Worm (Caenorhabditis elegans) whole organism, late embryonic: ENCODE measurements around the gene msrp-7.

ENCODE experiments used
- F13H6.1 ChIP-seq: sonication (generic microtip); optimal IDR thresholded peaks from 2 replicates; lab custom pipeline; 2016; ENCODE audit warnings: missing genetic modification characterization, missing compliant biosample characterization
- K02D7.2 ChIP-seq: sonication (generic microtip); optimal IDR thresholded peaks from 2 replicates; lab custom pipeline; 2017; ENCODE audit warnings: mild to moderate bottlenecking, missing genetic modification characterization, missing compliant biosample characterization
- K09A11.1 ChIP-seq: sonication (generic microtip); optimal IDR thresholded peaks from 2 replicates; lab custom pipeline; 2017; ENCODE audit warnings: antibody characterized with exemption, mild to moderate bottlenecking, missing genetic modification characterization, missing compliant biosample characterization; ENCODE audit not compliant: insufficient read depth
- T23F11.4 ChIP-seq: fragments of 200-800 bp; sonication (Bioruptor generic); optimal IDR thresholded peaks from 2 replicates; lab custom pipeline; 2018; ENCODE audit warnings: mild to moderate bottlenecking, missing genetic modification characterization, missing compliant biosample characterization
- ahr-1 ChIP-seq: sonication (generic microtip); optimal IDR thresholded peaks from 2 replicates; lab custom pipeline; 2016; ENCODE audit warnings: missing genetic modification characterization, missing compliant biosample characterization
- ama-1 ChIP-seq: fragments of 150-350 bp; optimal IDR thresholded peaks from 2 replicates; lab custom pipeline; 2014
- ceh-22 ChIP-seq: sonication (generic microtip); optimal IDR thresholded peaks from 2 replicates; lab custom pipeline; 2017; ENCODE audit warnings: missing biosample characterization, missing genetic modification characterization
- ceh-24 ChIP-seq: sonication (generic microtip); optimal IDR thresholded peaks from 2 replicates; lab custom pipeline; 2016; ENCODE audit warnings: mild to moderate bottlenecking, missing genetic modification characterization, missing compliant biosample characterization
- ceh-30 ChIP-seq: fragments of 150-350 bp; optimal IDR thresholded peaks from 2 replicates; lab custom pipeline; 2014; ENCODE audit warnings: missing biosample characterization, missing genetic modification characterization
- ceh-48 ChIP-seq: sonication (generic microtip); optimal IDR thresholded peaks from 2 replicates; lab custom pipeline; 2016; ENCODE audit warnings: missing genetic modification characterization, inconsistent platforms, missing compliant biosample characterization
- ceh-6 ChIP-seq: fragments of 200-800 bp; sonication (Bioruptor generic); optimal IDR thresholded peaks from 2 replicates; lab custom pipeline; 2018; ENCODE audit warnings: mild to moderate bottlenecking, missing genetic modification characterization, missing compliant biosample characterization
- ceh-9 ChIP-seq: sonication (generic microtip); optimal IDR thresholded peaks from 2 replicates; lab custom pipeline; 2016; ENCODE audit warnings: mild to moderate bottlenecking, missing genetic modification characterization, inconsistent platforms, missing compliant biosample characterization
- dmd-4 ChIP-seq: sonication (generic microtip); optimal IDR thresholded peaks from 2 replicates; lab custom pipeline; 2016; ENCODE audit warnings: borderline replicate concordance, missing genetic modification characterization, missing compliant biosample characterization
- elt-2 ChIP-seq: sonication (generic microtip); optimal IDR thresholded peaks from 2 replicates; lab custom pipeline; 2016; ENCODE audit warnings: missing genetic modification reagents, missing genetic modification characterization, missing compliant biosample characterization
- ets-4 ChIP-seq: sonication (generic microtip); optimal IDR thresholded peaks from 2 replicates; lab custom pipeline; 2016; ENCODE audit warnings: missing genetic modification characterization, missing compliant biosample characterization
- fkh-10 ChIP-seq: fragments of 150-350 bp; optimal IDR thresholded peaks from 2 replicates; lab custom pipeline; 2014; ENCODE audit warnings: missing biosample characterization, missing genetic modification reagents, missing genetic modification characterization
- fkh-6 ChIP-seq: sonication (generic microtip); optimal IDR thresholded peaks from 2 replicates; lab custom pipeline; 2016; ENCODE audit warnings: missing genetic modification characterization, missing compliant biosample characterization
- hlh-30 ChIP-seq: sonication (generic microtip); optimal IDR thresholded peaks from 2 replicates; lab custom pipeline; 2017; ENCODE audit warnings: antibody characterized with exemption, missing genetic modification characterization, missing compliant biosample characterization; ENCODE audit not compliant: insufficient read depth
- hlh-6 ChIP-seq: sonication (generic microtip); optimal IDR thresholded peaks from 2 replicates; lab custom pipeline; 2016; ENCODE audit warnings: missing genotype, missing genetic modification characterization, missing compliant biosample characterization
- madf-2 ChIP-seq: sonication (generic microtip); optimal IDR thresholded peaks from 2 replicates; lab custom pipeline; 2017; ENCODE audit warnings: missing genetic modification characterization, missing compliant biosample characterization
- nfya-1 ChIP-seq: sonication (generic microtip); optimal IDR thresholded peaks from 2 replicates; lab custom pipeline; 2017; ENCODE audit warnings: missing genetic modification characterization, mild to moderate bottlenecking, missing compliant biosample characterization, antibody characterized with exemption, moderate library complexity
- nhr-11 ChIP-seq: fragments of 150-350 bp; optimal IDR thresholded peaks from 2 replicates; lab custom pipeline; 2014; ENCODE audit warnings: missing biosample characterization, missing genetic modification characterization
- pag-3 ChIP-seq: sonication (generic microtip); optimal IDR thresholded peaks from 2 replicates; lab custom pipeline; 2016; ENCODE audit warnings: missing compliant biosample characterization, missing genetic modification characterization, borderline replicate concordance
- pat-9 ChIP-seq: fragments of 200-800 bp; sonication (Bioruptor generic); optimal IDR thresholded peaks from 2 replicates; lab custom pipeline; 2018; ENCODE audit warnings: mild to moderate bottlenecking, missing genetic modification characterization, moderate library complexity, missing compliant biosample characterization
- pha-4 ChIP-seq: fragments of 150-350 bp; optimal IDR thresholded peaks from 2 replicates; lab custom pipeline; 2018; ENCODE audit warnings: missing biosample characterization, missing genetic modification reagents, missing genetic modification characterization
- rnt-1 ChIP-seq: sonication (generic microtip); optimal IDR thresholded peaks from 2 replicates; lab custom pipeline; 2016; ENCODE audit warnings: missing genetic modification characterization, missing compliant biosample characterization
- sdc-2 ChIP-seq: sonication (generic microtip); optimal IDR thresholded peaks from 2 replicates; lab custom pipeline; 2016; ENCODE audit warnings: missing genotype, missing genetic modification characterization, missing compliant biosample characterization
- sox-2 ChIP-seq: fragments of 200-800 bp; sonication (Bioruptor generic); IDR thresholded peaks from 2 replicates; pipeline ENCODE4 v1.3.6; 2022; ENCODE audit warnings: missing genetic modification reagents, missing genetic modification characterization, missing compliant biosample characterization
- tbx-2 ChIP-seq: sonication (generic microtip); optimal IDR thresholded peaks from 2 replicates; lab custom pipeline; 2016; ENCODE audit warnings: missing genetic modification characterization, missing compliant biosample characterization
- tbx-7 ChIP-seq: sonication (generic microtip); optimal IDR thresholded peaks from 2 replicates; lab custom pipeline; 2016; ENCODE audit warnings: missing genotype, missing genetic modification characterization, missing compliant biosample characterization
- unc-3 ChIP-seq, 2 experiments: fragments of 200-800 bp in 1 of 2; sonication (Bioruptor generic) in 1 of 2; sonication (generic microtip) in 1 of 2; conservative IDR thresholded peaks in 1 of 2; optimal IDR thresholded peaks in 1 of 2; 2 replicates each; pipeline versions ENCODE4 v1.3.6 to Lab custom; 2016 to 2022; ENCODE audit warnings: missing compliant biosample characterization in 2 of 2, missing genetic modification characterization in 2 of 2, missing genetic modification reagents in 1 of 2
- unc-55 ChIP-seq: sonication (generic microtip); optimal IDR thresholded peaks from 2 replicates; lab custom pipeline; 2017; ENCODE audit warnings: missing biosample characterization, missing genetic modification reagents, missing genetic modification characterization
- zip-5 ChIP-seq: sonication (generic microtip); optimal IDR thresholded peaks from 2 replicates; lab custom pipeline; 2016; ENCODE audit warnings: missing genetic modification characterization, missing compliant biosample characterization
- ztf-16 ChIP-seq: sonication (generic microtip); optimal IDR thresholded peaks from 2 replicates; lab custom pipeline; 2017; ENCODE audit warnings: missing genetic modification characterization, missing compliant biosample characterization

msrp-7 gene

ce11 chrII:10787240-10787639 is 23.6 kb upstream of the msrp-7 start, which contains the start of gene tag-209:
Gene tag-209 (plus strand): TSS chrII:10787312.
- TF ChIP-seq nhr-11 (no peak), ets-4 (tag; lab: Kevin White, UChicago) (no peak), K09A11.1 (tag; lab: Kevin White, UChicago) (no peak), nfya-1 (tag; lab: Kevin White, UChicago) (no peak), fkh-6 (tag; lab: Kevin White, UChicago) (no peak), tbx-7 (tag; lab: Kevin White, UChicago) (no peak), ceh-48 (no peak), ztf-16 (no peak), ahr-1 (tag; lab: Kevin White, UChicago) (no peak), ceh-9 (tag; lab: Kevin White, UChicago) (no peak), ceh-22 (no peak), K02D7.2 (tag; lab: Kevin White, UChicago) (no peak), dmd-4 (tag; lab: Kevin White, UChicago) (no peak), pha-4 (tag; lab: Kevin White, UChicago) (no peak), hlh-30 (tag; lab: Kevin White, UChicago) (no peak), ceh-6 (GFP tag; lab: Kevin White, UChicago) (no peak), hlh-6 (no peak)
- TF ChIP-seq, all 69 proteins: peak for 0

- TF ChIP-seq fkh-6 (tag; lab: Kevin White, UChicago) = no peak
- no peak for TF ChIP-seq sox-2 (GFP tag; lab: Robert Waterston, UW)
- no peak for TF ChIP-seq sdc-2 (tag; lab: Kevin White, UChicago)
- no peak for TF ChIP-seq madf-2 (tag; lab: Kevin White, UChicago)
- TF ChIP-seq F13H6.1 (tag; lab: Kevin White, UChicago) = no peak
- TF ChIP-seq rnt-1 (tag; lab: Kevin White, UChicago) = no peak
- TF ChIP-seq fkh-10 (GFP tag; lab: Kevin White, UChicago) = no peak
These were observed 18.2 kb upstream of the msrp-7 start for ce11 chrII:10792611-10793010.

DNA sequence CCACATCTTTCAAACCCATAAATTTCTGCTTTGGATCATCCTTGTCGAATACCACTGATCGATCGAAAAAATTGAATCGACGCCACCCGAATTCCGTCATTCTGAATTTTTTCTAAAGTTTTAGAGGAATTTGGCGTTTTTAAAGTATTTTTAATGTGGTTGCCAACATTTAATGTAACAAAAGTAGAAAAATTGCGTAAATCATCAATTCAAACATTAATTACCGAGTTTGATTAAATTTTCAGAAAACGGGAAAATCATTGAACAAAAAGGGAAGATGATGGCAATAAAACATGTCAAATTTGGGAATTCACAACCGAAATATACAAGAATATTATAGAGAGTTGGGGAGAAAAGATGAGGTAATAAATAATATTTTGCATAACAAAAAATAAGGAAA is 17.4 kb upstream of the msrp-7 start, which contains the start of gene vps-11:
vps-11 (minus strand) TSS at position 101 of the 400 bp plus-strand sequence.
- TF ChIP-seq unc-3 (GFP tag; conservative IDR thresholded peaks at IDR 0.05; lab: Robert Waterston, UW) (no peak), unc-3 (tag; optimal IDR thresholded peaks at IDR 0.05; lab: Kevin White, UChicago) (no peak), fkh-10 (GFP tag; lab: Kevin White, UChicago) (no peak), madf-2 (tag; lab: Kevin White, UChicago) (no peak), zip-5 (tag; lab: Kevin White, UChicago) (no peak), ztf-16 (no peak), ceh-22 (no peak)

ce11 chrII:10796194-10796593 is 14.6 kb upstream of the msrp-7 start, which contains the start of gene set-14:
Gene set-14 (minus strand): TSS chrII:10796294.
- TF ChIP-seq T23F11.4 (GFP tag; lab: Kevin White, UChicago) (no peak), pag-3 (tag; lab: Kevin White, UChicago) (no peak), dmd-4 (tag; lab: Kevin White, UChicago) (no peak), ets-4 (tag; lab: Kevin White, UChicago) (no peak), nhr-11 (no peak), unc-55 (GFP tag; lab: Kevin White, UChicago) (no peak), K09A11.1 (tag; lab: Kevin White, UChicago) (no peak)

DNA sequence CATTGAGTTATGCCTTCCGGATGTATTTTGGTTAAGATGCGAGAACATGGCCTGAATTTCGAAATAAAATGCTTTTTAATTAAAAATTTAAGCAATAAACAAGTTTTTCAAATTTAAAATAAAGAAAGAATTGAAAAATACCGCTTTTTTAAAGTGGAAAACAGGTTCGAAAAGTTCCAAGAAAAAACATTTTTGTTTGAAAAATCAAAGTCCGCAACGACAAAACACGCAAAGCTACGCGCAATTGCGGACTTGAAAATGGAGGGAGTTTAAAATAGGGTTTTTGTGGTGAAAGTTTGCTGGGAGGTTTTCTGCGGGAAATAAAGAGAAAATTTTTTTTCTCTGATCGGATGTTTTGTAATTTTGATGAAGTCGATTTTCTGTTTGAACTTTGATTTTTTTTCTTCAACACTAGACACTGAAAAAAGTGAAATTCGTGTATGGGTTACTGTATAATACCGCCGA is 12.3 kb upstream of the msrp-7 start, which contains the start of gene npp-19:
npp-19 (minus strand) TSS at position 51 of the 465 bp plus-strand sequence.
- TF ChIP-seq elt-2 (peak; percentile 32), sdc-2 (tag; lab: Kevin White, UChicago) (no peak), nfya-1 (tag; lab: Kevin White, UChicago) (peak; percentile 35), pag-3 (tag; lab: Kevin White, UChicago) (no peak), rnt-1 (tag; lab: Kevin White, UChicago) (peak; percentile 20), ceh-48 (no peak), ama-1 (lab: Kevin White, UChicago) (no peak), K09A11.1 (tag; lab: Kevin White, UChicago) (peak; percentile 37), fkh-6 (tag; lab: Kevin White, UChicago) (no peak), pat-9 (tag; lab: Kevin White, UChicago) (peak; percentile 11), ceh-30 (peak; percentile 27), hlh-6 (no peak), tbx-2 (tag; lab: Kevin White, UChicago) (peak; percentile 34), F13H6.1 (tag; lab: Kevin White, UChicago) (no peak), ceh-24 (tag; lab: Kevin White, UChicago) (no peak), hlh-30 (tag; lab: Kevin White, UChicago) (peak; percentile 16)
